Fruit fly (Drosophila melanogaster) whole organism, embryonic: ENCODE data around the gene Smox.

Source experiments
- Adf1 ChIP-seq: fragments of 200-800 bp; sonication (Bioruptor generic); IDR thresholded peaks from 2 replicates; pipeline ENCODE4 v1.3.6; 2022; ENCODE audit warnings: missing biosample characterization, missing genetic modification characterization
- Atf-2 ChIP-seq: fragments of 200-800 bp; sonication (Bioruptor generic); optimal IDR thresholded peaks from 2 replicates; lab custom pipeline; 2016; ENCODE audit warnings: missing biosample characterization, missing genetic modification characterization
- B-H2 ChIP-seq: fragments of 200-800 bp; sonication (Bioruptor generic); optimal IDR thresholded peaks from 2 replicates; lab custom pipeline; 2018; ENCODE audit warnings: missing biosample characterization, mild to moderate bottlenecking, missing genetic modification characterization
- CG10267 ChIP-seq: fragments of 200-800 bp; sonication (Bioruptor generic); optimal IDR thresholded peaks from 2 replicates; lab custom pipeline; 2018; ENCODE audit warnings: missing biosample characterization, mild to moderate bottlenecking, missing genetic modification characterization, moderate library complexity
- CG11456 ChIP-seq: fragments of 200-800 bp; sonication (Bioruptor generic); IDR thresholded peaks from 3 replicates; pipeline ENCODE4 v1.3.6; 2022; ENCODE audit warnings: missing biosample characterization, missing genetic modification characterization
- CG11723 ChIP-seq: fragments of 200-800 bp; sonication (Bioruptor generic); optimal IDR thresholded peaks from 2 replicates; lab custom pipeline; 2017; ENCODE audit warnings: missing biosample characterization, mild to moderate bottlenecking, missing genetic modification characterization
- CG1233 ChIP-seq: fragments of 200-800 bp; sonication (Bioruptor generic); optimal IDR thresholded peaks from 4 replicates; lab custom pipeline; 2018; ENCODE audit warnings: missing biosample characterization, mild to moderate bottlenecking, missing genetic modification characterization
- CG12391 ChIP-seq: fragments of 200-800 bp; sonication (Bioruptor generic); optimal IDR thresholded peaks from 3 replicates; lab custom pipeline; 2018; ENCODE audit warnings: missing biosample characterization, mild to moderate bottlenecking, missing genetic modification characterization, moderate library complexity
- CG15514 ChIP-seq: fragments of 200-800 bp; sonication (Bioruptor generic); optimal IDR thresholded peaks from 3 replicates; lab custom pipeline; 2017; ENCODE audit warnings: missing biosample characterization, missing genetic modification characterization, mild to moderate bottlenecking, moderate library complexity, missing genetic modification reagents
- CG1647 ChIP-seq: fragments of 200-800 bp; sonication (Bioruptor generic); optimal IDR thresholded peaks from 3 replicates; lab custom pipeline; 2016; ENCODE audit warnings: missing biosample characterization, missing genetic modification characterization
- CG17359 ChIP-seq: fragments of 200-800 bp; sonication (Bioruptor generic); optimal IDR thresholded peaks from 3 replicates; lab custom pipeline; 2018; ENCODE audit warnings: missing biosample characterization, mild to moderate bottlenecking, missing genetic modification characterization, moderate library complexity
- CG17361 ChIP-seq: fragments of 200-800 bp; sonication (Bioruptor generic); IDR thresholded peaks from 3 replicates; pipeline ENCODE4 v1.3.6; 2022; ENCODE audit warnings: missing biosample characterization, missing genetic modification characterization
- CG17802 ChIP-seq: fragments of 200-800 bp; sonication (Bioruptor generic); optimal IDR thresholded peaks from 2 replicates; lab custom pipeline; 2018; ENCODE audit warnings: missing biosample characterization, mild to moderate bottlenecking, missing genetic modification characterization, moderate library complexity
- CG18619 ChIP-seq: fragments of 200-800 bp; sonication (Bioruptor generic); optimal IDR thresholded peaks from 3 replicates; lab custom pipeline; 2017; ENCODE audit warnings: missing biosample characterization, mild to moderate bottlenecking, missing genetic modification characterization
- CG30020 ChIP-seq: fragments of 200-800 bp; optimal IDR thresholded peaks from 2 replicates; lab custom pipeline; 2019; ENCODE audit warnings: missing biosample characterization, mild to moderate bottlenecking, missing genetic modification characterization, moderate library complexity
- CG31388 ChIP-seq: fragments of 200-800 bp; sonication (Bioruptor generic); optimal IDR thresholded peaks from 2 replicates; lab custom pipeline; 2016; ENCODE audit warnings: missing biosample characterization, missing genetic modification characterization
- CG33557 ChIP-seq: fragments of 200-800 bp; sonication (Bioruptor generic); optimal IDR thresholded peaks from 2 replicates; lab custom pipeline; 2019; ENCODE audit warnings: missing biosample characterization, mild to moderate bottlenecking, missing genetic modification characterization, moderate library complexity
- CG34422 ChIP-seq: fragments of 200-800 bp; sonication (Bioruptor generic); IDR thresholded peaks from 3 replicates; pipeline ENCODE4 v1.3.6; 2022; ENCODE audit warnings: missing biosample characterization, missing genetic modification characterization
- CG5180 ChIP-seq: fragments of 200-800 bp; sonication (Bioruptor generic); optimal IDR thresholded peaks from 3 replicates; lab custom pipeline; 2017; ENCODE audit warnings: missing biosample characterization, missing genetic modification characterization, mild to moderate bottlenecking, moderate library complexity, missing genetic modification reagents
- CG6689 ChIP-seq: fragments of 200-800 bp; sonication (Bioruptor generic); IDR thresholded peaks from 2 replicates; pipeline ENCODE4 v1.3.6; 2022; ENCODE audit warnings: missing biosample characterization, missing genetic modification characterization
- CG7786 ChIP-seq: fragments of 200-800 bp; sonication (Bioruptor generic); optimal IDR thresholded peaks from 2 replicates; lab custom pipeline; 2016; ENCODE audit warnings: missing biosample characterization, missing genetic modification characterization
- CG9797 ChIP-seq: fragments of 200-800 bp; sonication (Bioruptor generic); optimal IDR thresholded peaks from 3 replicates; lab custom pipeline; 2018; ENCODE audit warnings: missing biosample characterization, mild to moderate bottlenecking, missing genetic modification characterization
- CrebB ChIP-seq: fragments of 200-800 bp; sonication (Bioruptor generic); optimal IDR thresholded peaks from 3 replicates; lab custom pipeline; 2018; ENCODE audit warnings: missing biosample characterization, mild to moderate bottlenecking, missing genetic modification characterization
- Dp ChIP-seq: fragments of 200-800 bp; sonication (Bioruptor generic); optimal IDR thresholded peaks from 2 replicates; lab custom pipeline; 2018; ENCODE audit warnings: missing biosample characterization, mild to moderate bottlenecking, missing genetic modification characterization, moderate library complexity
- Fer1 ChIP-seq: fragments of 200-800 bp; sonication (Bioruptor generic); optimal IDR thresholded peaks from 2 replicates; lab custom pipeline; 2017; ENCODE audit warnings: missing biosample characterization, mild to moderate bottlenecking, missing genetic modification characterization
- H2.0 ChIP-seq: fragments of 200-800 bp; sonication (Bioruptor generic); IDR thresholded peaks from 2 replicates; pipeline ENCODE4 v1.3.6; 2022; ENCODE audit warnings: missing biosample characterization, missing genetic modification characterization
- HLH54F ChIP-seq: fragments of 200-800 bp; sonication (Bioruptor generic); optimal IDR thresholded peaks from 3 replicates; lab custom pipeline; 2016; ENCODE audit warnings: missing biosample characterization, missing genetic modification characterization
- HmgZ ChIP-seq: fragments of 200-800 bp; sonication (Bioruptor generic); optimal IDR thresholded peaks from 2 replicates; lab custom pipeline; 2018; ENCODE audit warnings: missing biosample characterization, mild to moderate bottlenecking, missing genetic modification characterization
- MBD-R2 ChIP-seq: fragments of 200-800 bp; sonication (Bioruptor generic); IDR thresholded peaks from 2 replicates; pipeline ENCODE4 v1.3.6; 2022; ENCODE audit warnings: missing biosample characterization, missing genetic modification characterization
- Mad ChIP-seq: fragments of 200-800 bp; sonication (Bioruptor generic); optimal IDR thresholded peaks from 2 replicates; lab custom pipeline; 2016; ENCODE audit warnings: missing biosample characterization, missing genetic modification characterization
- Mrtf ChIP-seq: fragments of 200-800 bp; sonication (Bioruptor generic); IDR thresholded peaks from 3 replicates; pipeline ENCODE4 v1.3.6; 2022; ENCODE audit warnings: missing biosample characterization, missing genetic modification characterization
- Tbp ChIP-seq: fragments of >200 bp; optimal IDR thresholded peaks from 2 replicates; lab custom pipeline; 2018; ENCODE audit warnings: missing biosample characterization, missing genetic modification characterization
- Xrp1 ChIP-seq: fragments of 200-800 bp; sonication (Bioruptor generic); IDR thresholded peaks from 2 replicates; pipeline ENCODE4 v1.3.6; 2022; ENCODE audit warnings: missing biosample characterization, missing genetic modification characterization
- bcd ChIP-seq: fragments of 200-800 bp; sonication (Bioruptor generic); optimal IDR thresholded peaks from 2 replicates; lab custom pipeline; 2017; ENCODE audit warnings: missing biosample characterization, mild to moderate bottlenecking, missing genetic modification characterization
- cato ChIP-seq: fragments of 200-800 bp; sonication (Bioruptor generic); optimal IDR thresholded peaks from 2 replicates; lab custom pipeline; 2016; ENCODE audit warnings: missing biosample characterization, missing genetic modification characterization, borderline replicate concordance
- croc ChIP-seq: fragments of 200-800 bp; sonication (Bioruptor generic); conservative IDR thresholded peaks from 3 replicates; pipeline ENCODE4 v1.3.6; 2022; ENCODE audit warnings: missing biosample characterization, missing genetic modification characterization
- da ChIP-seq: fragments of 200-800 bp; sonication (Bioruptor generic); optimal IDR thresholded peaks from 2 replicates; lab custom pipeline; 2016; ENCODE audit warnings: missing biosample characterization, missing genetic modification characterization
- dan ChIP-seq: fragments of 200-800 bp; sonication (Bioruptor generic); IDR thresholded peaks from 2 replicates; pipeline ENCODE4 v1.3.6; 2022; ENCODE audit warnings: missing biosample characterization, missing genetic modification characterization
- dysf ChIP-seq: fragments of 200-800 bp; sonication (Bioruptor generic); IDR thresholded peaks from 3 replicates; pipeline ENCODE4 v1.3.6; 2022; ENCODE audit warnings: missing biosample characterization, missing genetic modification characterization
- gem ChIP-seq: fragments of 200-800 bp; sonication (Bioruptor generic); optimal IDR thresholded peaks from 2 replicates; lab custom pipeline; 2019; ENCODE audit warnings: missing biosample characterization, mild to moderate bottlenecking, missing genetic modification characterization, moderate library complexity
- grau ChIP-seq: fragments of 200-800 bp; optimal IDR thresholded peaks from 3 replicates; lab custom pipeline; 2019; ENCODE audit warnings: missing biosample characterization, mild to moderate bottlenecking, missing genetic modification characterization, moderate library complexity
- h ChIP-seq: fragments of >200 bp; optimal IDR thresholded peaks from 2 replicates; lab custom pipeline; 2017
- psq ChIP-seq: fragments of 200-800 bp; sonication (Bioruptor generic); optimal IDR thresholded peaks from 2 replicates; lab custom pipeline; 2017; ENCODE audit warnings: missing biosample characterization, missing genetic modification characterization
- ro ChIP-seq: fragments of 200-800 bp; sonication (Bioruptor generic); IDR thresholded peaks from 2 replicates; pipeline ENCODE4 v1.3.6; 2022; ENCODE audit warnings: missing biosample characterization, missing genetic modification characterization
- salm ChIP-seq: fragments of 200-800 bp; sonication (Bioruptor generic); optimal IDR thresholded peaks from 2 replicates; lab custom pipeline; 2018; ENCODE audit warnings: missing biosample characterization, mild to moderate bottlenecking, missing genetic modification characterization
- sisA ChIP-seq: fragments of 200-800 bp; sonication (Bioruptor generic); IDR thresholded peaks from 2 replicates; pipeline ENCODE4 v1.3.6; 2022; ENCODE audit warnings: missing biosample characterization, missing genetic modification characterization
- slbo ChIP-seq: fragments of 200-800 bp; sonication (Bioruptor generic); IDR thresholded peaks from 2 replicates; pipeline ENCODE4 v1.3.6; 2022; ENCODE audit warnings: missing biosample characterization, missing genetic modification characterization
- sob ChIP-seq: fragments of 200-800 bp; sonication (Bioruptor generic); IDR thresholded peaks from 2 replicates; pipeline ENCODE4 v1.3.6; 2022; ENCODE audit warnings: missing biosample characterization, missing genetic modification characterization
- toy ChIP-seq: fragments of 200-800 bp; sonication (Bioruptor generic); IDR thresholded peaks from 2 replicates; pipeline ENCODE4 v1.3.6; 2022; ENCODE audit warnings: missing biosample characterization, missing genetic modification characterization
- tup ChIP-seq: fragments of 200-800 bp; sonication (Bioruptor generic); optimal IDR thresholded peaks from 2 replicates; lab custom pipeline; 2016; ENCODE audit warnings: missing biosample characterization, mild to moderate bottlenecking, missing genetic modification characterization, moderate library complexity
- vvl ChIP-seq: fragments of 200-800 bp; sonication (Bioruptor generic); IDR thresholded peaks from 2 replicates; pipeline ENCODE4 v1.3.6; 2022; ENCODE audit warnings: missing biosample characterization, missing genetic modification characterization
- wor ChIP-seq: fragments of 200-800 bp; sonication (Bioruptor generic); IDR thresholded peaks from 2 replicates; pipeline ENCODE4 v1.3.6; 2022; ENCODE audit warnings: missing biosample characterization, missing genetic modification characterization

The Smox gene

DNA sequence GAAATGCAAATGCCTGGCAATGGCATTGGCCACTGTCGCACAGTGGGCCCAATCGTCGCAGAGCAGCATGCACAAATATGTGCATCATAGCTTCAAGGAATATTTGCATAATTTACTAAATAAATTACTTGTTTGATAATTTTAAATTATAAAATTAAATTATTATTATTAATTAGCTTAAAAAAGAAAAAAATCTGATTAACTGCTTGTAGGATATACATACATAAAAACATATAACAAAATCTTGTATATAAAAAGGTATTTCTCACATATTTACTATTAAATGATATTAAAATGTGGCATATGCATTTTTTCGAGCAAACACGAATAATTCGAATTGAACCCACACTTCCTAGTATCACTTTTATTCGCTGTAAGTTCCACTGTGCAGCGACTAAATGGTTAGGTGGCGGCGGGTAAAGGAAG lies 16.8 kb downstream of the Smox start (continued):
- TF ChIP-seq HmgZ (tag; lab: Kevin White, UChicago) (no peak), Adf1 (no peak), bcd (GFP tag; lab: Kevin White, UChicago) (peak; percentile 50), da (GFP tag; lab: Kevin White, UChicago) (no peak), CG11456 (GFP tag; lab: Robert Waterston, UW) (no peak), toy (GFP tag; lab: Robert Waterston, UW) (no peak), CG15514 (GFP tag; lab: Kevin White, UChicago) (no peak), HLH54F (GFP tag; lab: Kevin White, UChicago) (no peak), wor (GFP tag; lab: Robert Waterston, UW) (no peak), sisA (peak; percentile 24; the same call in 1 of the 2 replicates), Atf-2 (GFP tag; lab: Kevin White, UChicago) (no peak), CG34422 (GFP tag; lab: Robert Waterston, UW) (peak; percentile 18; the same call in 1 of the 3 replicates), Mad (GFP tag; lab: Kevin White, UChicago) (no peak), B-H2 (no peak), CG11723 (GFP tag; lab: Kevin White, UChicago) (peak; percentile 13), gem (tag; lab: Kevin White, UChicago) (peak; percentile 75), MBD-R2 (GFP tag; lab: Robert Waterston, UW) (no peak), vvl (GFP tag; lab: Robert Waterston, UW) (peak; percentile 19; the same call in 1 of the 2 replicates), CG30020 (tag; lab: Kevin White, UChicago) (peak; percentile 18), CG7786 (GFP tag; lab: Kevin White, UChicago) (no peak), CG1233 (GFP tag; lab: Kevin White, UChicago) (peak; percentile 10), CG17359 (tag; lab: Kevin White, UChicago) (peak; percentile 65), dan (no peak), h (lab: Kevin White, UChicago) (no peak), CG9797 (GFP tag; lab: Kevin White, UChicago) (no peak), Tbp (GFP tag; lab: Kevin White, UChicago) (no peak), croc (GFP tag; lab: Robert Waterston, UW) (peak; percentile 38; the same call in 2 of the 3 replicates), Mrtf (GFP tag; lab: Robert Waterston, UW) (no peak), CrebB (tag; lab: Kevin White, UChicago) (no peak), grau (tag; lab: Kevin White, UChicago) (peak; percentile 59), CG10267 (tag; lab: Kevin White, UChicago) (peak; percentile 46), tup (GFP tag; lab: Kevin White, UChicago) (no peak), CG33557 (GFP tag; lab: Kevin White, UChicago) (no peak), psq (GFP tag; lab: Kevin White, UChicago) (no peak), ro (no peak), H2.0 (GFP tag; lab: Robert Waterston, UW) (no peak), sob (GFP tag; lab: Robert Waterston, UW) (no peak), CG6689 (GFP tag; lab: Robert Waterston, UW) (peak; percentile 60), CG18619 (GFP tag; lab: Kevin White, UChicago) (peak; percentile 33), CG17802 (tag; lab: Kevin White, UChicago) (no peak), CG31388 (GFP tag; lab: Kevin White, UChicago) (no peak), dysf (GFP tag; lab: Robert Waterston, UW) (peak; percentile 45; the same call in 1 of the 3 replicates), CG5180 (GFP tag; lab: Kevin White, UChicago) (peak; percentile 11), slbo (GFP tag; lab: Robert Waterston, UW) (0 out of 2 replicates have a peak, but pooled peaks have one; percentile 29), CG1647 (no peak), Fer1 (GFP tag; lab: Kevin White, UChicago) (peak; percentile 37), CG12391 (tag; lab: Kevin White, UChicago) (peak; percentile 49), salm (peak; percentile 22), cato (GFP tag; lab: Kevin White, UChicago) (peak; percentile 9), CG17361 (GFP tag; lab: Robert Waterston, UW) (peak; percentile 81; the same call in 2 of the 3 replicates), Dp (GFP tag; lab: Kevin White, UChicago) (no peak), Xrp1 (GFP tag; lab: Robert Waterston, UW) (peak; percentile 45; the same call in 1 of the 2 replicates)
